Fruit fly (Drosophila melanogaster) whole organism, embryonic: Measurements from ENCODE around the gene eIF4E6.
A peak's percentile ranks its signal among the peaks of the same experiment; 100 is the strongest.

Experiments used
- Abd-B ChIP-seq: fragments of 200-800 bp; sonication (Bioruptor generic); optimal IDR thresholded peaks from 2 replicates; lab custom pipeline; 2018; ENCODE audit warnings: missing biosample characterization, mild to moderate bottlenecking, missing genetic modification characterization, moderate library complexity
- CG11456 ChIP-seq: fragments of 200-800 bp; sonication (Bioruptor generic); IDR thresholded peaks from 3 replicates; pipeline ENCODE4 v1.3.6; 2022; ENCODE audit warnings: missing biosample characterization, missing genetic modification characterization
- CG12219 ChIP-seq: fragments of 200-800 bp; sonication (Bioruptor generic); optimal IDR thresholded peaks from 3 replicates; lab custom pipeline; 2018; ENCODE audit warnings: missing biosample characterization, mild to moderate bottlenecking, missing genetic modification characterization
- CG13424 ChIP-seq: fragments of 200-800 bp; sonication (Bioruptor generic); optimal IDR thresholded peaks from 2 replicates; lab custom pipeline; 2019; ENCODE audit warnings: missing biosample characterization, mild to moderate bottlenecking, missing genetic modification characterization, moderate library complexity
- CG16815 ChIP-seq: fragments of 200-800 bp; sonication (Bioruptor generic); optimal IDR thresholded peaks from 3 replicates; lab custom pipeline; 2017; ENCODE audit warnings: missing biosample characterization, mild to moderate bottlenecking, missing genetic modification characterization
- CG18011 ChIP-seq: fragments of 200-800 bp; sonication (Bioruptor generic); optimal IDR thresholded peaks from 2 replicates; lab custom pipeline; 2017; ENCODE audit warnings: missing biosample characterization, missing genetic modification characterization, mild to moderate bottlenecking, moderate library complexity, missing genotype
- CG18764 ChIP-seq: fragments of 200-800 bp; sonication (Bioruptor generic); optimal IDR thresholded peaks from 3 replicates; lab custom pipeline; 2016; ENCODE audit warnings: missing biosample characterization, missing genetic modification characterization
- CG2875 ChIP-seq: fragments of 200-800 bp; sonication (Bioruptor generic); optimal IDR thresholded peaks from 2 replicates; lab custom pipeline; 2017; ENCODE audit warnings: missing biosample characterization, mild to moderate bottlenecking, missing genetic modification characterization, missing genetic modification reagents
- CG31388 ChIP-seq: fragments of 200-800 bp; sonication (Bioruptor generic); optimal IDR thresholded peaks from 2 replicates; lab custom pipeline; 2016; ENCODE audit warnings: missing biosample characterization, missing genetic modification characterization
- CG32532 ChIP-seq: fragments of 200-800 bp; sonication (Bioruptor generic); IDR thresholded peaks from 2 replicates; pipeline ENCODE4 v1.3.6; 2022; ENCODE audit warnings: missing biosample characterization, missing genetic modification characterization
- CG32767 ChIP-seq: fragments of 200-800 bp; sonication (Bioruptor generic); IDR thresholded peaks from 2 replicates; pipeline ENCODE4 v1.3.6; 2022; ENCODE audit warnings: missing biosample characterization, missing genetic modification characterization
- CG3407 ChIP-seq: fragments of 200-800 bp; sonication (Bioruptor generic); optimal IDR thresholded peaks from 2 replicates; lab custom pipeline; 2018; ENCODE audit warnings: missing biosample characterization, mild to moderate bottlenecking, missing genetic modification characterization
- CG3726 ChIP-seq: fragments of 200-800 bp; sonication (Bioruptor generic); IDR thresholded peaks from 3 replicates; pipeline ENCODE4, ENCODE4 v1.3.6; 2022; ENCODE audit warnings: missing biosample characterization, missing genetic modification characterization
- CG4424 ChIP-seq: fragments of 200-800 bp; sonication (Bioruptor generic); optimal IDR thresholded peaks from 3 replicates; lab custom pipeline; 2016; ENCODE audit warnings: missing biosample characterization, missing genetic modification characterization
- CG6272 ChIP-seq: fragments of 200-800 bp; sonication (Bioruptor generic); IDR thresholded peaks from 2 replicates; pipeline ENCODE4 v1.3.6; 2022; ENCODE audit warnings: missing biosample characterization, missing genetic modification characterization
- CG6765 ChIP-seq: fragments of 200-800 bp; sonication (Bioruptor generic); optimal IDR thresholded peaks from 3 replicates; lab custom pipeline; 2017; ENCODE audit warnings: missing biosample characterization, mild to moderate bottlenecking, missing genetic modification characterization
- CG6813 ChIP-seq: fragments of 200-800 bp; sonication (Bioruptor generic); optimal IDR thresholded peaks from 2 replicates; lab custom pipeline; 2017; ENCODE audit warnings: missing biosample characterization, missing genetic modification characterization, mild to moderate bottlenecking, moderate library complexity, missing genetic modification reagents
- CG7745 ChIP-seq: fragments of 200-800 bp; sonication (Bioruptor generic); optimal IDR thresholded peaks from 2 replicates; lab custom pipeline; 2018; ENCODE audit warnings: missing biosample characterization, mild to moderate bottlenecking, missing genetic modification characterization, moderate library complexity
- CG8089 ChIP-seq: fragments of 200-800 bp; sonication (Bioruptor generic); optimal IDR thresholded peaks from 3 replicates; lab custom pipeline; 2016; ENCODE audit warnings: missing biosample characterization, missing genetic modification characterization
- CG9727 ChIP-seq: fragments of 200-800 bp; sonication (Bioruptor generic); optimal IDR thresholded peaks from 3 replicates; lab custom pipeline; 2017; ENCODE audit warnings: missing biosample characterization, mild to moderate bottlenecking, missing genetic modification characterization
- CG9876 ChIP-seq: fragments of 200-800 bp; sonication (Bioruptor generic); optimal IDR thresholded peaks from 2 replicates; lab custom pipeline; 2016; ENCODE audit warnings: missing biosample characterization, missing genetic modification characterization
- Deaf1 ChIP-seq: fragments of 200-800 bp; optimal IDR thresholded peaks from 3 replicates; lab custom pipeline; 2019; ENCODE audit warnings: missing biosample characterization, mild to moderate bottlenecking, missing genetic modification characterization, moderate library complexity
- Ets65A ChIP-seq: fragments of 200-800 bp; sonication (Bioruptor generic); peaks from one replicate; lab custom pipeline; 2016; ENCODE audit warnings: missing biosample characterization, missing genetic modification characterization
- Gsc ChIP-seq: fragments of 200-800 bp; sonication (Bioruptor generic); IDR thresholded peaks from 2 replicates; pipeline ENCODE4 v1.3.6; 2022; ENCODE audit warnings: missing biosample characterization, missing genetic modification characterization
- HmgD ChIP-seq: fragments of 200-800 bp; sonication (Bioruptor generic); optimal IDR thresholded peaks from 3 replicates; lab custom pipeline; 2016; ENCODE audit warnings: missing biosample characterization, missing genetic modification characterization
- MESR4 ChIP-seq: fragments of 200-800 bp; sonication (Bioruptor generic); optimal IDR thresholded peaks from 2 replicates; lab custom pipeline; 2018; ENCODE audit warnings: missing biosample characterization, mild to moderate bottlenecking, missing genetic modification characterization, moderate library complexity
- Nf-YA ChIP-seq: fragments of 200-800 bp; sonication (Bioruptor generic); IDR thresholded peaks from 2 replicates; pipeline ENCODE4 v1.3.6; 2022; ENCODE audit warnings: missing biosample characterization, missing genetic modification characterization
- Rfx ChIP-seq: fragments of 200-800 bp; sonication (Bioruptor generic); IDR thresholded peaks from 2 replicates; pipeline ENCODE4 v1.3.6; 2022; ENCODE audit warnings: missing biosample characterization, missing genetic modification characterization
- Rx ChIP-seq: fragments of 200-800 bp; sonication (Bioruptor generic); IDR thresholded peaks from 2 replicates; pipeline ENCODE4 v1.3.6; 2022; ENCODE audit warnings: missing biosample characterization, missing genetic modification characterization
- Six4 ChIP-seq: fragments of 200-800 bp; sonication (Bioruptor generic); optimal IDR thresholded peaks from 2 replicates; lab custom pipeline; 2016; ENCODE audit warnings: missing biosample characterization, missing genetic modification characterization
- Spps ChIP-seq: fragments of 200-800 bp; sonication (Bioruptor generic); optimal IDR thresholded peaks from 2 replicates; lab custom pipeline; 2018; ENCODE audit warnings: missing biosample characterization, mild to moderate bottlenecking, missing genetic modification characterization
- Sry-δ ChIP-seq: fragments of 200-800 bp; sonication (Bioruptor generic); optimal IDR thresholded peaks from 2 replicates; lab custom pipeline; 2016; ENCODE audit warnings: missing biosample characterization, missing genetic modification characterization
- ab ChIP-seq: fragments of 200-800 bp; sonication (Bioruptor generic); optimal IDR thresholded peaks from 2 replicates; lab custom pipeline; 2016; ENCODE audit warnings: missing biosample characterization, missing genetic modification characterization
- amos ChIP-seq: fragments of 200-800 bp; sonication (Bioruptor generic); IDR thresholded peaks from 2 replicates; pipeline ENCODE4 v1.3.6; 2022; ENCODE audit warnings: missing biosample characterization, missing genetic modification characterization; ENCODE audit not compliant: partially characterized antibody
- bbx ChIP-seq: fragments of 200-800 bp; sonication (Bioruptor generic); IDR thresholded peaks from 2 replicates; pipeline ENCODE4 v1.3.6; 2022; ENCODE audit warnings: missing biosample characterization, missing genetic modification characterization; ENCODE audit not compliant: partially characterized antibody
- crol ChIP-seq: fragments of 200-800 bp; sonication (Bioruptor generic); IDR thresholded peaks from 2 replicates; pipeline ENCODE4 v1.3.6; 2022; ENCODE audit warnings: missing biosample characterization, missing genetic modification characterization
- ewg ChIP-seq: fragments of 200-800 bp; sonication (Bioruptor generic); optimal IDR thresholded peaks from 3 replicates; lab custom pipeline; 2017; ENCODE audit warnings: mild to moderate bottlenecking, missing biosample characterization, missing genetic modification reagents, missing genetic modification characterization
- gem ChIP-seq: fragments of 200-800 bp; sonication (Bioruptor generic); optimal IDR thresholded peaks from 2 replicates; lab custom pipeline; 2019; ENCODE audit warnings: missing biosample characterization, mild to moderate bottlenecking, missing genetic modification characterization, moderate library complexity
- gro ChIP-seq: fragments of 200-800 bp; sonication (Bioruptor generic); optimal IDR thresholded peaks from 2 replicates; lab custom pipeline; 2016; ENCODE audit warnings: missing biosample characterization, missing genetic modification characterization
- hbn ChIP-seq: fragments of 200-800 bp; sonication (Bioruptor generic); IDR thresholded peaks from 2 replicates; pipeline ENCODE4 v1.3.6; 2022; ENCODE audit warnings: missing biosample characterization, missing genetic modification characterization; ENCODE audit not compliant: partially characterized antibody
- nerfin-1 ChIP-seq: fragments of 200-800 bp; sonication (Bioruptor generic); optimal IDR thresholded peaks from 3 replicates; lab custom pipeline; 2019; ENCODE audit warnings: missing biosample characterization, mild to moderate bottlenecking, missing genetic modification characterization, moderate library complexity
- pho ChIP-seq: fragments of 200-800 bp; sonication (Bioruptor generic); optimal IDR thresholded peaks from 2 replicates; lab custom pipeline; 2016; ENCODE audit warnings: missing biosample characterization, missing genetic modification characterization
- pzg ChIP-seq: fragments of 200-800 bp; sonication (Bioruptor generic); optimal IDR thresholded peaks from 3 replicates; lab custom pipeline; 2018; ENCODE audit warnings: missing biosample characterization, mild to moderate bottlenecking, missing genetic modification characterization, moderate library complexity
- row ChIP-seq: fragments of 200-800 bp; sonication (Bioruptor generic); IDR thresholded peaks from 3 replicates; pipeline ENCODE4 v1.3.6; 2022; ENCODE audit warnings: missing biosample characterization, missing genetic modification characterization
- sens ChIP-seq: fragments of 200-800 bp; sonication (Bioruptor generic); peaks from one replicate; lab custom pipeline; 2016; ENCODE audit warnings: missing biosample characterization, missing genetic modification characterization
- ttk ChIP-seq: fragments of 200-800 bp; sonication (Bioruptor generic); IDR thresholded peaks from 2 replicates; pipeline ENCODE4 v2.1.2; 2022; ENCODE audit warnings: missing biosample characterization, missing genetic modification characterization
- wek ChIP-seq: fragments of 200-800 bp; sonication (Bioruptor generic); optimal IDR thresholded peaks from 3 replicates; lab custom pipeline; 2018; ENCODE audit warnings: missing biosample characterization, mild to moderate bottlenecking, missing genetic modification characterization, moderate library complexity
- yki ChIP-seq: fragments of >200 bp; optimal IDR thresholded peaks from 3 replicates; lab custom pipeline; 2018

Gene eIF4E6

dm6 chr3R:29049055-29049722 is 22.2 kb upstream of the eIF4E6 start, which contains the start of gene CG11837 (continued):
- TF ChIP-seq CG6813 (GFP tag; lab: Kevin White, UChicago) (no peak), CG3407 (GFP tag; lab: Kevin White, UChicago) (no peak), Gsc (no peak), Six4 (GFP tag; lab: Kevin White, UChicago) (no peak), hbn (GFP tag; lab: Robert Waterston, UW) (0 out of 2 replicates have a peak, but pooled peaks have one; percentile 25), MESR4 (GFP tag; lab: Kevin White, UChicago) (peak; percentile 32), pzg (peak; percentile 14), amos (peak; percentile 25; the same call in 1 of the 2 replicates), Rfx (GFP tag; lab: Robert Waterston, UW) (no peak), CG32532 (GFP tag; lab: Robert Waterston, UW) (no peak)

dm6 chr3R:29040526-29041195 is 13.7 kb upstream of the eIF4E6 start:
- TF ChIP-seq Rfx (GFP tag; lab: Robert Waterston, UW) (peak; percentile 63; the same call in 1 of the 2 replicates), HmgD (no peak), CG9876 (GFP tag; lab: Kevin White, UChicago) (no peak), sens (GFP tag; lab: Kevin White, UChicago) (peak; percentile 78), ewg (GFP tag; lab: Kevin White, UChicago) (no peak), pho (GFP tag; lab: Kevin White, UChicago) (peak; percentile 23), CG9727 (peak; percentile 75), CG6765 (GFP tag; lab: Kevin White, UChicago) (peak; percentile 57), Spps (tag; lab: Kevin White, UChicago) (peak; percentile 13), Abd-B (no peak), CG12219 (GFP tag; lab: Kevin White, UChicago) (peak; percentile 46), Deaf1 (no peak), CG13424 (peak; percentile 83), CG4424 (peak; percentile 75), yki (lab: Kevin White, UChicago) (no peak), Sry-δ (GFP tag; lab: Kevin White, UChicago) (no peak), CG18764 (GFP tag; lab: Kevin White, UChicago) (peak; percentile 69), row (GFP tag; lab: Robert Waterston, UW) (peak; percentile 66), gro (GFP tag; lab: Kevin White, UChicago) (no peak), Rx (no peak), Ets65A (peak; percentile 89), nerfin-1 (tag; lab: Kevin White, UChicago) (peak; percentile 61), CG31388 (GFP tag; lab: Kevin White, UChicago) (no peak), CG18011 (GFP tag; lab: Kevin White, UChicago) (peak; percentile 17), CG3726 (GFP tag; lab: Robert Waterston, UW) (0 out of 3 replicates have a peak, but pooled peaks have one; percentile 49), CG32767 (GFP tag; lab: Robert Waterston, UW) (peak; percentile 60; the same call in 1 of the 2 replicates), CG16815 (peak; percentile 22), wek (GFP tag; lab: Kevin White, UChicago) (no peak), CG11456 (GFP tag; lab: Robert Waterston, UW) (no peak), Nf-YA (GFP tag; lab: Robert Waterston, UW) (no peak), CG2875 (GFP tag; lab: Kevin White, UChicago) (peak; percentile 2), ab (GFP tag; lab: Kevin White, UChicago) (no peak), CG8089 (GFP tag; lab: Kevin White, UChicago) (no peak), CG7745 (tag; lab: Kevin White, UChicago) (no peak), crol (GFP tag; lab: Robert Waterston, UW) (no peak), bbx (no peak), CG6272 (GFP tag; lab: Robert Waterston, UW) (no peak), ttk (GFP tag; lab: Robert Waterston, UW) (peak; percentile 47; the same call in 1 of the 2 replicates), gem (tag; lab: Kevin White, UChicago) (peak; percentile 88)
